Worm (Caenorhabditis elegans): Measurements from ENCODE around the gene sedl-1.

sedl-1 gene

DNA sequence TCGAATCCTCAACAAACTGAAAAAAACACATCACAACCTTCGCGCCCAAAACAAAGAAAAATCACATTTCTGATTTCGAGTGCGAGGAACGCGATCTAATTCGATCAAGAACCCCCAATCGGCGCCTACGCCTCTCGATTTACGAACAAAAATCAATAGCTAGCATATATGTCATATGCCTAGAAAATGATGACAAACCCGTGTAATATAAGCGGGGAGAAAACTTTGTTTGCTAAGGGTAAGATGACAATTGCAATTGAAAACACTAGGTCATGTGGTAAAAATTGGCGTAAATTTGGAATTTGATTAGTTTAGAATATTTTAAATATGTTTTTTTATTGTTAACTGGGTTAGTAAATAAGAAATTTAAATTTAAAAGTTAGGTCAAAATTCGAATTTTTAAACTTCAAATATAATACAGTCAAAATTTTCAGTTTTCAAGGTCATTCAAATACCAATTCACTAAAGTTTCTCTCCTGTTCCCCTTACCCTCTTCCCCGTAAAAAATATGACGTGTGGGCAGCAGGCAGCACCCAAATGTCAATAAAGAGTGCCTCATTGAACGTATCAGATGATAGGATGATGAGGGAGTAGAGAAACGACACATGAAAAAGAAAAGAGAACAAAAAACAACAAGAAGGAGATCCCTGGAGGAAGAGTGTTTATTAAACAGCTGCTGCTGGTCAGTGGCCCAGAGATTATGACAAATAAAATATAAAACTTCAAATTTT is 16.5 kb upstream of the sedl-1 start:
- TF ChIP-seq lin-11 (tag; optimal IDR thresholded peaks at IDR 0.05) (no peak), rnt-1 (tag; optimal IDR thresholded peaks at IDR 0.05) (peak; percentile 54), ceh-18 (tag; optimal IDR thresholded peaks at IDR 0.05) (peak; percentile 42), pqm-1 (tag; optimal IDR thresholded peaks at IDR 0.05) (no peak), tbx-2 (tag; optimal IDR thresholded peaks at IDR 0.05) (peak; percentile 13), pat-9 (tag; optimal IDR thresholded peaks at IDR 0.05) (no peak), pag-3 (tag; optimal IDR thresholded peaks at IDR 0.05; ENCODE audit: borderline replicate concordance) (no peak), unc-42 (tag; optimal IDR thresholded peaks at IDR 0.05) (no peak), pax-1 (tag; optimal IDR thresholded peaks at IDR 0.05) (no peak), ceh-24 (tag; optimal IDR thresholded peaks at IDR 0.05) (no peak), elt-2 (tag; optimal IDR thresholded peaks at IDR 0.05) (no peak), fax-1 (tag; optimal IDR thresholded peaks at IDR 0.05) (no peak), unc-55 (GFP tag; optimal IDR thresholded peaks at IDR 0.05) (peak; percentile 59)

- peak; percentile 86 for TF ChIP-seq sdc-2 (tag; optimal IDR thresholded peaks at IDR 0.05)
- peak; percentile 67 for TF ChIP-seq syd-9 (tag; optimal IDR thresholded peaks at IDR 0.05)
- TF ChIP-seq pqm-1 (tag; optimal IDR thresholded peaks at IDR 0.05) = peak; percentile 69
- peak; percentile 98 for TF ChIP-seq unc-55 (GFP tag; optimal IDR thresholded peaks at IDR 0.05)
- TF ChIP-seq T23F11.4 (GFP tag; optimal IDR thresholded peaks at IDR 0.05) = peak; percentile 34
- no peak for TF ChIP-seq Y22D7AL.16 (tag; optimal IDR thresholded peaks at IDR 0.05)
- peak; percentile 67 for TF ChIP-seq ets-4 (tag; optimal IDR thresholded peaks at IDR 0.05)
- peak; percentile 62 for TF ChIP-seq C08G9.2 (tag; optimal IDR thresholded peaks at IDR 0.05)
- peak; percentile 66 for TF ChIP-seq F13H6.1 (tag; optimal IDR thresholded peaks at IDR 0.05)
- TF ChIP-seq sox-2 (GFP tag; IDR thresholded peaks at IDR 0.05) = no peak
- peak; percentile 83 for TF ChIP-seq dve-1 (tag; optimal IDR thresholded peaks at IDR 0.05)
- TF ChIP-seq ceh-14 (tag; optimal IDR thresholded peaks at IDR 0.05) = peak; percentile 40
- TF ChIP-seq ztf-16 (tag; optimal IDR thresholded peaks at IDR 0.05) = no peak
- TF ChIP-seq hlh-6 (tag; optimal IDR thresholded peaks at IDR 0.05) = peak; percentile 18
- peak; percentile 21 for TF ChIP-seq gmeb-2 (tag; optimal IDR thresholded peaks at IDR 0.05)
- peak; percentile 46 for TF ChIP-seq che-1 (tag; optimal IDR thresholded peaks at IDR 0.05)
- peak; percentile 83 for TF ChIP-seq ceh-31 (tag; optimal IDR thresholded peaks at IDR 0.05)
- peak; percentile 50 for TF ChIP-seq unc-42 (tag; optimal IDR thresholded peaks at IDR 0.05)
- TF ChIP-seq fax-1 (tag; optimal IDR thresholded peaks at IDR 0.05) = no peak
- TF ChIP-seq npax-4 (tag; optimal IDR thresholded peaks at IDR 0.05) = no peak
- TF ChIP-seq madf-2 (tag; optimal IDR thresholded peaks at IDR 0.05) = peak; percentile 51
- TF ChIP-seq pha-4 (tag; optimal IDR thresholded peaks at IDR 0.05) = no peak
- TF ChIP-seq fkh-10 (GFP tag; optimal IDR thresholded peaks at IDR 0.05) = peak; percentile 2
- peak; percentile 32 for TF ChIP-seq nhr-232 (tag; optimal IDR thresholded peaks at IDR 0.05)
- no peak for TF ChIP-seq ceh-45 (GFP tag; IDR thresholded peaks at IDR 0.05)
- TF ChIP-seq nfya-1 (tag; optimal IDR thresholded peaks at IDR 0.05) = peak; percentile 82
- TF ChIP-seq ceh-22 (tag; optimal IDR thresholded peaks at IDR 0.05) = no peak
- TF ChIP-seq pros-1 (tag; optimal IDR thresholded peaks at IDR 0.05) = peak; percentile 80
- TF ChIP-seq ceh-19 (GFP tag; optimal IDR thresholded peaks at IDR 0.05) = peak; percentile 65
- TF ChIP-seq tbx-2 (tag; optimal IDR thresholded peaks at IDR 0.05) = peak; percentile 81
- TF ChIP-seq ceh-30 (tag; optimal IDR thresholded peaks at IDR 0.05) = peak; percentile 20
- TF ChIP-seq ceh-34 (tag; optimal IDR thresholded peaks at IDR 0.05) = peak; percentile 75
- no peak for TF ChIP-seq ahr-1 (tag; optimal IDR thresholded peaks at IDR 0.05)
- TF ChIP-seq hlh-8 (tag; optimal IDR thresholded peaks at IDR 0.05) = no peak
- peak; percentile 79 for TF ChIP-seq ref-2 (tag; optimal IDR thresholded peaks at IDR 0.05)
- peak; percentile 17 for TF ChIP-seq pha-2 (tag; optimal IDR thresholded peaks at IDR 0.05)
- TF ChIP-seq lim-6 (tag; optimal IDR thresholded peaks at IDR 0.05) = peak; percentile 11
- TF ChIP-seq eyg-1 (tag; optimal IDR thresholded peaks at IDR 0.05) = no peak
- no peak for TF ChIP-seq C38D4.7 (GFP tag; optimal IDR thresholded peaks at IDR 0.05)
- peak; percentile 88 for TF ChIP-seq hlh-30 (tag; optimal IDR thresholded peaks at IDR 0.05; ENCODE audit: insufficient read depth)
- no peak for TF ChIP-seq K02D7.2 (tag; optimal IDR thresholded peaks at IDR 0.05)
- TF ChIP-seq nhr-11 (tag; optimal IDR thresholded peaks at IDR 0.05) = no peak
- no peak for TF ChIP-seq fkh-6 (tag; optimal IDR thresholded peaks at IDR 0.05)
Measured at ce11 chrX:1454385-1454784, 14.3 kb upstream of the sedl-1 start.
